Worm (Caenorhabditis elegans) whole organism, young adult: ENCODE results near the gene C27C12.3.

Source experiments
- ama-1 ChIP-seq, 3 experiments: fragments of 150-350 bp in 1 of 3; sonication (generic microtip) in 2 of 3; optimal IDR thresholded peaks; 2 replicates each; lab custom pipeline; 2014 to 2018; ENCODE audit warnings: missing biosample characterization in 2 of 3, missing genetic modification characterization in 2 of 3, missing genetic modification reagents in 2 of 3
- athp-1 ChIP-seq: sonication (generic microtip); optimal IDR thresholded peaks from 2 replicates; lab custom pipeline; 2017; ENCODE audit warnings: mild to moderate bottlenecking, missing genetic modification characterization, missing compliant biosample characterization
- egrh-3 ChIP-seq: fragments of 200-800 bp; sonication (Bioruptor generic); IDR thresholded peaks from 2 replicates; pipeline ENCODE4 v1.3.6; 2022; ENCODE audit warnings: missing genetic modification reagents, missing genetic modification characterization, missing compliant biosample characterization
- hmg-1.2 ChIP-seq: fragments of 200-800 bp; sonication (Bioruptor generic); IDR thresholded peaks from 2 replicates; pipeline ENCODE4 v1.3.6; 2022; ENCODE audit warnings: missing genetic modification reagents, missing genetic modification characterization, missing compliant biosample characterization

DNA sequence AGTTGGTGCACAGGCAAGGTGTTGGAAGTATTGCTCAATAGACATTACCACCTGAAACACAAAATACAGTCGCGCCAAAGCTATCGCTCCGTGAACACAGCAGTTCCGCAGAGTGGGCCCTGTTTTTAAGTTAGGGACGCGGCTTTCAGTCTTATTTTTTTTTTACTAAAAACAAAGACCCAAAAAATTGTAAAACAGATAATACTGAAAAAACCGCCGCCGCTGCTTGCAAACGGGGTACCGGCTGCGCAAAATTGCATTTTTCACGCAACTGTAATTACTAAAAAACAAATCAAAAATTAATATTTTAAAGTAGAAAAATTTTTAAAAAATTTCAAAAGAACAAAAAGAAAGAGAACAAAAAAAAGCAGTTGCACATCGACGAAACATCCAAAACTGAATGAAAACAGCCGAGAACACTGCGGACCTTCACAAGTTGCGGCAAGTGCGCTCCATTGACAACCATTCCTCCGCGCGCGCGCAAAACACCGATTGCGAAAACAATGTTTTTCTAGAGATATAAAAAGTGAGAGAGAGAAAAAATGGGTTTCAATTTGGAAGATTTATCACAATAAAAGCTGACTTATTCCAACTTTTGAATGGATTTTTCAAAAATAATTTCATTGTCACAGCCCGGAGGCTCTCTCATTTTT lies 7.3 kb upstream of the C27C12.3 start, which contains the start of gene F31F6.3:
- TF ChIP-seq athp-1 (tag; lab: Kevin White, UChicago) (no peak), egrh-3 (no peak), hmg-1.2 (GFP tag; lab: Robert Waterston, UW) (no peak), ama-1 (optimal IDR thresholded peaks at IDR 0.05; lab: Kevin White, UChicago) (no peak), ama-1 (GFP tag; optimal IDR thresholded peaks at IDR 0.05; lab: Kevin White, UChicago) (no peak)
